Worm (Caenorhabditis elegans): Measurements from ENCODE around the gene T23F11.2.

Gene T23F11.2

DNA sequence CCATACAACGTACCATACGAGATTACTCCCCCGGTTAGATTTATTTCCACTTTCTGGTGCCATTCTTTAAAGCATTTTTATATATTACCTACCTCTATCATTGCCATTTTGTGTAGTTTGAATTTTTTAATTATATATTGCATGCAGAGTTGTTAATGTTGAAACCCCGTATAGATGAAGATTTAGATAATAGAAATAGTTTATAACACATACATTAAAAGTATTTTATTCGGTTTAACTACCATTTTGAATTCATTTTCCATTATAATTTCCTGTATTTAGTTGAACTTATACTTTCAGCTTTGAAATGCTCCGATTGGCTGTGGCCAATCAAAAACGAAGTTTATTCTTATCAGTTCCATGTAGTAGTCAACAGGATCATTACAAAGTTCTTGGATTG is 42.5 kb upstream of the T23F11.2 start, which contains the start of gene dnj-18:
Gene dnj-18, plus strand, starts transcription at position 301 of the 400 bp plus-strand sequence.
- TF ChIP-seq grh-1 (GFP tag; IDR thresholded peaks at IDR 0.05), result no peak
- TF ChIP-seq hlh-17 (GFP tag; optimal IDR thresholded peaks at IDR 0.05; ENCODE audit: borderline replicate concordance), result no peak
- TF ChIP-seq fkh-8 (tag; optimal IDR thresholded peaks at IDR 0.05), result no peak
- no peak for TF ChIP-seq aly-2 (tag; optimal IDR thresholded peaks at IDR 0.05)

DNA sequence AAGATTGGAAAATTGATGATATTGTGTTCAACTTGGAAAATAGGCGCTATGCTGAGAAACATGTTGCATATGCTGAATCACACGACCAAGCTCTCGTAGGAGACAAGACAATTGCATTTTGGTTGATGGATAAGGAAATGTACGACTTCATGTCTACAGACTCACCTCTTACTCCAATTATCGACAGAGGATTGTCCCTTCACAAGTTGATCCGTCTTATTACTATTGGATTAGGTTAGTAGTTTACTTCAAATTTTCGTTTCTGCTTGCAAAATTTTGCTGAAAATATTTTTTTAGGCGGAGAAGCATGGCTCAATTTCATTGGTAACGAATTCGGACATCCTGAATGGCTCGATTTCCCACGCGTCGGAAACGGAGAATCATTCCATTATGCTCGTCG is 41.6 kb upstream of the T23F11.2 start:
- TF ChIP-seq ces-1 (GFP tag; optimal IDR thresholded peaks at IDR 0.05) (no peak), efl-1 (optimal IDR thresholded peaks at IDR 0.05) (no peak), efl-1 (GFP tag; optimal IDR thresholded peaks at IDR 0.05 in 1 of 2) (peak in 1 of 2 experiments; percentile 34)

ce11 chrIII:4695057-4695456 is 39.8 kb upstream of the T23F11.2 start, which contains the start of gene T04A8.7:
TSS of gene T04A8.7 (plus strand) at chrIII:4695357.
- TF ChIP-seq hlh-17 (GFP tag; optimal IDR thresholded peaks at IDR 0.05; ENCODE audit: borderline replicate concordance) (no peak), unc-130 (tag; optimal IDR thresholded peaks at IDR 0.05) (no peak), unc-86 (tag; optimal IDR thresholded peaks at IDR 0.05) (no peak), snpc-4 (tag; optimal IDR thresholded peaks at IDR 0.05) (no peak), grh-1 (GFP tag; IDR thresholded peaks at IDR 0.05) (no peak), nhr-47 (tag; optimal IDR thresholded peaks at IDR 0.05) (no peak), dpl-1 (GFP tag; optimal IDR thresholded peaks at IDR 0.05) (no peak), elt-3 (tag; optimal IDR thresholded peaks at IDR 0.05) (no peak), vab-15 (tag; optimal IDR thresholded peaks at IDR 0.05) (no peak), pax-3 (tag; optimal IDR thresholded peaks at IDR 0.05) (no peak), ceh-90 (tag; optimal IDR thresholded peaks at IDR 0.05) (no peak), Y116A8C.19 (tag; optimal IDR thresholded peaks at IDR 0.05; ENCODE audit: borderline replicate concordance) (no peak), C04F5.9 (tag; optimal IDR thresholded peaks at IDR 0.05) (no peak), ces-1 (GFP tag; optimal IDR thresholded peaks at IDR 0.05) (no peak)

ce11 chrIII:4693695-4694094 is 38.4 kb upstream of the T23F11.2 start, which contains the start of gene T04A8.8:
TSS of gene T04A8.8 (plus strand) at chrIII:4693995.
- TF ChIP-seq pag-3 (tag; optimal IDR thresholded peaks at IDR 0.05; ENCODE audit: borderline replicate concordance, insufficient read depth) (no peak), vab-15 (tag; optimal IDR thresholded peaks at IDR 0.05) (no peak), ets-5 (GFP tag; IDR thresholded peaks at IDR 0.05) (no peak), hlh-4 (tag; optimal IDR thresholded peaks at IDR 0.05) (no peak), unc-30 (tag; optimal IDR thresholded peaks at IDR 0.05) (no peak), irx-1 (tag; optimal IDR thresholded peaks at IDR 0.05) (no peak), jun-1 (tag; optimal IDR thresholded peaks at IDR 0.05) (no peak), nhr-76 (tag; optimal IDR thresholded peaks at IDR 0.05) (no peak), hpl-2 (GFP tag; optimal IDR thresholded peaks at IDR 0.05) (no peak)

ce11 chrIII:4693281-4693680 is 38.0 kb upstream of the T23F11.2 start, which contains the start of gene nifk-1:
TSS of gene nifk-1 (minus strand) at chrIII:4693307.
- TF ChIP-seq elt-3 (tag; optimal IDR thresholded peaks at IDR 0.05), result peak in 2 of 6 experiments; percentile 55 to 81
- peak; percentile 49 for TF ChIP-seq unc-130 (tag; optimal IDR thresholded peaks at IDR 0.05)
- peak; percentile 71 to 83 (median 80) for TF ChIP-seq dpl-1 (GFP tag; optimal IDR thresholded peaks at IDR 0.05)
- TF ChIP-seq ceh-82 (tag; optimal IDR thresholded peaks at IDR 0.05), result peak; percentile 23 to 59 (median 43)
- no peak for TF ChIP-seq sptf-1 (tag; optimal IDR thresholded peaks at IDR 0.05)
- peak; percentile 75 to 84 for TF ChIP-seq lsy-2 (tag; optimal IDR thresholded peaks at IDR 0.05)
- TF ChIP-seq unc-30 (tag; optimal IDR thresholded peaks at IDR 0.05), result no peak
- TF ChIP-seq snpc-4 (tag; optimal IDR thresholded peaks at IDR 0.05), result peak; percentile 15
- peak; percentile 65 for TF ChIP-seq nhr-20 (tag; optimal IDR thresholded peaks at IDR 0.05)
- TF ChIP-seq xbp-1 (tag; optimal IDR thresholded peaks at IDR 0.05), result peak; percentile 48
- TF ChIP-seq fkh-10 (GFP tag; optimal IDR thresholded peaks at IDR 0.05), result peak; percentile 10
- TF ChIP-seq blmp-1 (tag; optimal IDR thresholded peaks at IDR 0.05), result peak; percentile 29
- TF ChIP-seq lin-35 (GFP tag; optimal IDR thresholded peaks at IDR 0.05), result peak; percentile 75 to 86
- no peak for TF ChIP-seq lin-14 (GFP tag; optimal IDR thresholded peaks at IDR 0.05)
- TF ChIP-seq fkh-8 (tag; optimal IDR thresholded peaks at IDR 0.05), result peak; percentile 12
- peak; percentile 68 for TF ChIP-seq mep-1 (tag; optimal IDR thresholded peaks at IDR 0.05)
- no peak for TF ChIP-seq C34B4.2 (tag; optimal IDR thresholded peaks at IDR 0.05)
- peak; percentile 46 for TF ChIP-seq F16B12.6 (tag; optimal IDR thresholded peaks at IDR 0.05)
- peak; percentile 28 for TF ChIP-seq skn-1 (tag; optimal IDR thresholded peaks at IDR 0.05)
- no peak for TF ChIP-seq vab-15 (tag; optimal IDR thresholded peaks at IDR 0.05)
- peak; percentile 83 for TF ChIP-seq nhr-85 (tag)
- TF ChIP-seq snu-23 (GFP tag; optimal IDR thresholded peaks at IDR 0.05), result peak; percentile 61
- no peak for TF ChIP-seq hpl-2 (GFP tag; optimal IDR thresholded peaks at IDR 0.05)
- TF ChIP-seq nhr-28 (tag; optimal IDR thresholded peaks at IDR 0.05), result no peak
- TF ChIP-seq nhr-77 (tag; optimal IDR thresholded peaks at IDR 0.05), result peak; percentile 9
- no peak for TF ChIP-seq Y116A8C.19 (tag; optimal IDR thresholded peaks at IDR 0.05; ENCODE audit: borderline replicate concordance)
- no peak for TF ChIP-seq ceh-88 (GFP tag; IDR thresholded peaks at IDR 0.05)
- no peak for TF ChIP-seq C04F5.9 (tag; optimal IDR thresholded peaks at IDR 0.05)

All from whole organism, L1 larva.